Worm (Caenorhabditis elegans): Measurements from ENCODE around the gene nhr-32.

The nhr-32 gene

ce11 chrX:13251914-13252434, at the start of gene nhr-32:
TSS of gene nhr-32 (plus strand) at chrX:13251964.
- TF ChIP-seq lim-6 (tag; optimal IDR thresholded peaks at IDR 0.05) (no peak), tbx-2 (tag; optimal IDR thresholded peaks at IDR 0.05) (no peak), pax-1 (tag; optimal IDR thresholded peaks at IDR 0.05) (no peak), pros-1 (tag; optimal IDR thresholded peaks at IDR 0.05) (no peak), fax-1 (tag; optimal IDR thresholded peaks at IDR 0.05) (no peak)

- no peak for TF ChIP-seq C38D4.7 (GFP tag; optimal IDR thresholded peaks at IDR 0.05)
Observed at ce11 chrX:13202312-13202711, 49.5 kb upstream of the nhr-32 start.

DNA sequence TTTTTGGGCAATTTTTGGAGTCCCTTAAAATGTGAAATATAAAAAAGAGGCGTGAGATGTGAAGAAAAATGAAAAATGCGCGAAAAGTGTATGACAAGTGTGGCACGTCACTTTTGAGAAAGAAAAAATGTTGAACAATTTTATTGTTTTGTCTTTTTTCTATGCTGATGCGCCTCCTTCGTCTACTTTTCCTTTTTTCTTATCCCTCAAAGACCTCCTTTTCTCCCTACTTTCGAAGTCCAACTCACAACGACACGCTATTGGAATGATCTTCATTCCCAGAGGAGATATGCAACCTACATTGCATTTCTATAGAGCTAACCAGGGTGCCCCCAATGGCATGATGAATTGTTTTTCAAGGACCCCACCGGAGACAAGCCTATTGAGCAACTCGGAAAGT, 45.8 kb upstream of the nhr-32 start:
- TF ChIP-seq pag-3 (tag; optimal IDR thresholded peaks at IDR 0.05; ENCODE audit: borderline replicate concordance) (no peak), ztf-16 (tag; optimal IDR thresholded peaks at IDR 0.05) (no peak), madf-2 (tag; optimal IDR thresholded peaks at IDR 0.05) (no peak), dve-1 (tag; optimal IDR thresholded peaks at IDR 0.05) (no peak)

ce11 chrX:13206911-13207310, 44.9 kb upstream of the nhr-32 start:
- TF ChIP-seq ceh-18 (tag; optimal IDR thresholded peaks at IDR 0.05) (peak; percentile 7), ttx-3 (tag; optimal IDR thresholded peaks at IDR 0.05) (no peak), ceh-45 (GFP tag; IDR thresholded peaks at IDR 0.05) (no peak), unc-55 (GFP tag; optimal IDR thresholded peaks at IDR 0.05) (peak; percentile 3), unc-86 (tag; optimal IDR thresholded peaks at IDR 0.05) (no peak), ceh-48 (tag; optimal IDR thresholded peaks at IDR 0.05) (no peak), madf-2 (tag; optimal IDR thresholded peaks at IDR 0.05) (no peak), hlh-15 (tag; optimal IDR thresholded peaks at IDR 0.05) (no peak), ztf-16 (tag; optimal IDR thresholded peaks at IDR 0.05) (no peak), ceh-2 (tag; optimal IDR thresholded peaks at IDR 0.05) (no peak), hlh-13 (GFP tag; optimal IDR thresholded peaks at IDR 0.05) (no peak), K02D7.2 (tag; optimal IDR thresholded peaks at IDR 0.05) (no peak), ref-2 (tag; optimal IDR thresholded peaks at IDR 0.05) (no peak)

ce11 chrX:13209026-13209425, 42.7 kb upstream of the nhr-32 start:
- TF ChIP-seq nhr-232 (tag; optimal IDR thresholded peaks at IDR 0.05) (no peak), nfya-1 (tag; optimal IDR thresholded peaks at IDR 0.05) (peak; percentile 22), pat-9 (tag; optimal IDR thresholded peaks at IDR 0.05) (no peak), sox-4 (tag; optimal IDR thresholded peaks at IDR 0.05) (no peak), unc-42 (tag; optimal IDR thresholded peaks at IDR 0.05) (peak; percentile 2)

DNA sequence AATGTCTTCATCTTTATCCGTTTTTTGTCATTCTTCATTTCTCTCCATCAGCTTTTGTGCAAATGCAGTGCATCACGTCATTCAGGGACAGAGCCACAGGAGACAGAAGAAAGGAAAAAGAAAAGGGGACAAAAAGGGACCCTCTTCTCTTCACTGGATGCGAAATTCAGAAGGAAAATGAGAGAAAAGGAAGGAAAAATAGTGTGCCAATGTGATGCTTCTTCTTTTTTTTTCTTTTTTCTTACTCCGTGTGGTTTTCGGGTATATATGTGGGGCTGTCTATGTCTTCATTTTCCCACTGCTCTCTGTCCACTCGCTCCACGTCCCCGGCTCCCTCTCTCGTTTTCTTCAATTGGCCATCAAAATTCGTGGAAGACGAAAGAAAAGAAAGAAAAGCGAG, 41.3 kb upstream of the nhr-32 start:
- TF ChIP-seq lin-11 (tag; optimal IDR thresholded peaks at IDR 0.05) (no peak), ceh-14 (tag; optimal IDR thresholded peaks at IDR 0.05) (peak; percentile 27), pros-1 (tag; optimal IDR thresholded peaks at IDR 0.05) (no peak), hlh-30 (tag; optimal IDR thresholded peaks at IDR 0.05; ENCODE audit: insufficient read depth) (no peak), unc-55 (GFP tag; optimal IDR thresholded peaks at IDR 0.05) (no peak), ceh-31 (tag; optimal IDR thresholded peaks at IDR 0.05) (peak; percentile 60), ceh-24 (tag; optimal IDR thresholded peaks at IDR 0.05) (no peak), unc-42 (tag; optimal IDR thresholded peaks at IDR 0.05) (peak; percentile 78), ets-4 (tag; optimal IDR thresholded peaks at IDR 0.05) (no peak), ceh-34 (tag; optimal IDR thresholded peaks at IDR 0.05) (no peak), pha-4 (tag; optimal IDR thresholded peaks at IDR 0.05) (no peak), C08G9.2 (tag; optimal IDR thresholded peaks at IDR 0.05) (no peak), elt-4 (tag; optimal IDR thresholded peaks at IDR 0.05) (no peak), nfya-1 (tag; optimal IDR thresholded peaks at IDR 0.05) (no peak), tbx-2 (tag; optimal IDR thresholded peaks at IDR 0.05) (peak; percentile 42), mec-3 (tag; optimal IDR thresholded peaks at IDR 0.05; ENCODE audit: borderline replicate concordance) (no peak), ceh-18 (tag; optimal IDR thresholded peaks at IDR 0.05) (peak; percentile 67), ref-2 (tag; optimal IDR thresholded peaks at IDR 0.05) (no peak), ama-1 (optimal IDR thresholded peaks at IDR 0.05) (no peak), hlh-15 (tag; optimal IDR thresholded peaks at IDR 0.05) (no peak)
